Fruit fly (Drosophila melanogaster): Measurements from ENCODE around the gene CG11837.

dm6 chr3R:29086896-29087295 is 37.6 kb downstream of the CG11837 start:
- no peak for TF ChIP-seq CTCF (optimal IDR thresholded peaks at IDR 0.05)
- no peak for TF ChIP-seq CG8478 (optimal IDR thresholded peaks at IDR 0.05)
